Fruit fly (Drosophila melanogaster): ENCODE data around the gene CG34456.

The CG34456 gene

DNA sequence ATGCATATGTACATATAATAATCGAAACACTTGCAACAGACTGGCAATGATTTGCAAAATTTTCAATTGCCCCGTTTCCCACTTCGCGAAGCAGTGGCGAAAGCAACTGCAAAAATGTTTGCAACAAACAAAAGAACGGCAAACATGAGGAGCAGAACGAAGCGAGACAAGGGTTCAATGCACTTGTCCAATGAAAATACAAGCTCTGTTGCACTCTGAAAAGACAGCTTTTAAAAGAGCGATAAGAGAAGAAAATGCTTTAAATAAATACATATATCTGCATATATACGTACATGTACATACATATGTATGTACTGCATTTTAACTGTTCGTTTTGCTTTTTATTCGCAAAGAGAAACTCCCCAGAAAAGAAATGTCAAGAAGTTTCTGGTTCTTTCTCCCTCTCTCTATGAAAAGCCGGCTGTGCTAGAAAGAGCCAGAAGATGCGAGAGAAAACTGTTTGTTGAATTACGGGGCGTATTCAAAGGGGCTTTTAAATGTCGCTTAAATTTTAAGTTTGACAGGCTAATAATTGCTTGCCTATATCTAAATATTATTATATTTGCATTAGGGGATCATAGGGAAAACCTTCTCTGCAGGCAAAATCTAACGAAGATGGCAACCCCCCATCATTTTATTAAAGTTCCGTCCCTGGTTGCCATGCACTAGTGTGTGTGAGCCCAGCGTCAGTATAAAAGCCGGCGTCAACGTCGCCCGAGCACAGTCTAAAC lies 21.6 kb downstream of the CG34456 start, which contains the start of gene Hsp27 (continued):
- TF ChIP-seq Dll (GFP tag; IDR thresholded peaks at IDR 0.05; ENCODE audit: partially characterized antibody) (0 out of 4 replicates have a peak, but pooled peaks have one; percentile 33), CG34224 (GFP tag; IDR thresholded peaks at IDR 0.05; ENCODE audit: partially characterized antibody) (peak; percentile 31; the same call in 1 of the 3 replicates), CG12391 (tag; optimal IDR thresholded peaks at IDR 0.05) (peak; percentile 98), CG9797 (GFP tag; optimal IDR thresholded peaks at IDR 0.05) (peak; percentile 50), insv (GFP tag; optimal IDR thresholded peaks at IDR 0.05) (peak in 1 of 2 experiments; percentile 27), kay (GFP tag; optimal IDR thresholded peaks at IDR 0.05) (peak; percentile 97), Bdp1 (GFP tag; optimal IDR thresholded peaks at IDR 0.05) (peak; percentile 83), Tbp (GFP tag; optimal IDR thresholded peaks at IDR 0.05) (no peak), tin (GFP tag; optimal IDR thresholded peaks at IDR 0.05) (peak; percentile 98), CG12769 (tag; optimal IDR thresholded peaks at IDR 0.05) (peak; percentile 92), CG33557 (GFP tag; optimal IDR thresholded peaks at IDR 0.05) (peak; percentile 74), CG2889 (GFP tag; IDR thresholded peaks at IDR 0.05) (peak; percentile 94), CG31365 (tag; optimal IDR thresholded peaks at IDR 0.05) (peak; percentile 89), CG10321 (GFP tag; IDR thresholded peaks at IDR 0.05) (peak; percentile 80), Spps (tag; optimal IDR thresholded peaks at IDR 0.05) (peak; percentile 96), chn (GFP tag; optimal IDR thresholded peaks at IDR 0.05) (peak; percentile 96), Deaf1 (tag; optimal IDR thresholded peaks at IDR 0.05) (peak; percentile 86), Side (GFP tag; optimal IDR thresholded peaks at IDR 0.05) (peak; percentile 95), yki (optimal IDR thresholded peaks at IDR 0.05) (no peak), ham (GFP tag; IDR thresholded peaks at IDR 0.05) (peak; percentile 86), CG6683 (GFP tag; optimal IDR thresholded peaks at IDR 0.05) (peak; percentile 95), CG10267 (tag; optimal IDR thresholded peaks at IDR 0.05) (peak; percentile 94), prd (optimal IDR thresholded peaks at IDR 0.05) (no peak), prd (GFP tag; IDR thresholded peaks at IDR 0.05) (peak; percentile 99), ems (GFP tag; optimal IDR thresholded peaks at IDR 0.05) (peak; percentile 99), Blimp-1 (GFP tag; optimal IDR thresholded peaks at IDR 0.05) (peak; percentile 98), disco-r (GFP tag; optimal IDR thresholded peaks at IDR 0.05) (peak; percentile 87), cato (GFP tag; optimal IDR thresholded peaks at IDR 0.05; ENCODE audit: borderline replicate concordance) (peak; percentile 97), so (GFP tag; IDR thresholded peaks at IDR 0.05) (peak; percentile 96), CG3065 (GFP tag; optimal IDR thresholded peaks at IDR 0.05) (peak; percentile 95), NFAT (GFP tag; IDR thresholded peaks at IDR 0.05) (peak; percentile 97), CG15514 (GFP tag; optimal IDR thresholded peaks at IDR 0.05) (peak; percentile 93), CG17186 (GFP tag; optimal IDR thresholded peaks at IDR 0.05) (peak; percentile 92), CG31224 (GFP tag; IDR thresholded peaks at IDR 0.05) (peak; percentile 96), CG9609 (GFP tag; optimal IDR thresholded peaks at IDR 0.05) (peak; percentile 88), p53 (GFP tag; optimal IDR thresholded peaks at IDR 0.05) (peak; percentile 76), aop (GFP tag; IDR thresholded peaks at IDR 0.05) (peak; percentile 90), Drgx (GFP tag; IDR thresholded peaks at IDR 0.05) (peak; percentile 100), pum (GFP tag; optimal IDR thresholded peaks at IDR 0.05) (peak; percentile 94), luna (GFP tag; optimal IDR thresholded peaks at IDR 0.05) (peak; percentile 60), CG18599 (GFP tag; optimal IDR thresholded peaks at IDR 0.05) (peak; percentile 98), CG9817 (tag; optimal IDR thresholded peaks at IDR 0.05) (peak; percentile 96), Fer1 (GFP tag; optimal IDR thresholded peaks at IDR 0.05) (peak; percentile 97), Sin3A (optimal IDR thresholded peaks at IDR 0.05) (no peak), CG31441 (GFP tag; IDR thresholded peaks at IDR 0.05) (peak; percentile 99), jing (GFP tag; optimal IDR thresholded peaks at IDR 0.05) (peak; percentile 96), croc (GFP tag; conservative IDR thresholded peaks at IDR 0.05) (peak; percentile 98), nau (GFP tag; optimal IDR thresholded peaks at IDR 0.05) (peak; percentile 99), Doc2 (GFP tag; IDR thresholded peaks at IDR 0.05) (peak; percentile 93), esg (GFP tag; conservative IDR thresholded peaks at IDR 0.05) (peak; percentile 95)

All from whole organism, embryonic.